Worm (Caenorhabditis elegans): ENCODE results near the gene M02E1.1.

- TF ChIP-seq hlh-1 (tag; optimal IDR thresholded peaks at IDR 0.05) (peak; percentile 51), zip-8 (tag; optimal IDR thresholded peaks at IDR 0.05) (no peak), pha-4 (tag; optimal IDR thresholded peaks at IDR 0.05) (peak; percentile 53), ces-1 (GFP tag; optimal IDR thresholded peaks at IDR 0.05) (peak; percentile 66), nhr-237 (tag; optimal IDR thresholded peaks at IDR 0.05) (peak; percentile 92), unc-39 (tag; optimal IDR thresholded peaks at IDR 0.05) (no peak), snpc-4 (tag; optimal IDR thresholded peaks at IDR 0.05) (no peak), nhr-2 (tag; optimal IDR thresholded peaks at IDR 0.05) (no peak), ztf-11 (tag; optimal IDR thresholded peaks at IDR 0.05) (no peak), mls-2 (tag; optimal IDR thresholded peaks at IDR 0.05) (peak; percentile 92), nhr-76 (tag; optimal IDR thresholded peaks at IDR 0.05) (no peak), nhr-12 (tag; optimal IDR thresholded peaks at IDR 0.05) (no peak), lsy-2 (tag; optimal IDR thresholded peaks at IDR 0.05) (peak; percentile 51), sptf-1 (tag; optimal IDR thresholded peaks at IDR 0.05) (peak; percentile 96)
Measured at ce11 chrX:353134-353669, 27.3 kb downstream of the M02E1.1 start, which contains the start of gene sor-3.
